Worm (Caenorhabditis elegans) whole organism, young adult: ENCODE data around the gene nspb-3.

Experiments
- F37B4.10 ChIP-seq: fragments of 200-800 bp; sonication (Bioruptor generic); IDR thresholded peaks from 2 replicates; pipeline ENCODE4 v1.3.6; 2022; ENCODE audit warnings: missing genetic modification characterization, missing compliant biosample characterization
- K11D2.4 ChIP-seq: fragments of 200-800 bp; sonication (Bioruptor generic); IDR thresholded peaks from 2 replicates; pipeline ENCODE4 v1.3.6; 2022; ENCODE audit warnings: missing genetic modification reagents, missing genetic modification characterization, missing compliant biosample characterization
- bed-1 ChIP-seq: fragments of 200-800 bp; sonication (Bioruptor generic); IDR thresholded peaks from 2 replicates; pipeline ENCODE4 v1.3.6; 2022; ENCODE audit warnings: missing genetic modification reagents, missing genetic modification characterization, missing compliant biosample characterization
- egl-18 ChIP-seq: fragments of 200-800 bp; sonication (Bioruptor generic); IDR thresholded peaks from 2 replicates; pipeline ENCODE4 v1.3.6; 2022; ENCODE audit warnings: missing genetic modification reagents, missing genetic modification characterization, missing compliant biosample characterization
- him-1 ChIP-seq: sonication (generic microtip); optimal IDR thresholded peaks from 2 replicates; lab custom pipeline; 2016; ENCODE audit warnings: missing genotype, missing genetic modification reagents, missing genetic modification characterization, missing compliant biosample characterization
- hlh-12 ChIP-seq: sonication (generic microtip); optimal IDR thresholded peaks from 2 replicates; lab custom pipeline; 2016; ENCODE audit warnings: missing genetic modification characterization, missing compliant biosample characterization
- nfya-1 ChIP-seq: sonication (generic microtip); optimal IDR thresholded peaks from 2 replicates; lab custom pipeline; 2017; ENCODE audit warnings: antibody characterized with exemption, missing compliant biosample characterization, missing genetic modification characterization, borderline replicate concordance; ENCODE audit not compliant: insufficient read depth
- nhr-27 ChIP-seq: fragments of 200-800 bp; sonication (Bioruptor generic); optimal IDR thresholded peaks from 2 replicates; lab custom pipeline; 2018; ENCODE audit warnings: mild to moderate bottlenecking, missing genetic modification characterization, moderate library complexity, missing compliant biosample characterization
- ztf-25 ChIP-seq: fragments of 200-800 bp; sonication (Bioruptor generic); IDR thresholded peaks from 2 replicates; pipeline ENCODE4 v1.3.6; 2022; ENCODE audit warnings: missing genetic modification reagents, missing genetic modification characterization, missing compliant biosample characterization

DNA sequence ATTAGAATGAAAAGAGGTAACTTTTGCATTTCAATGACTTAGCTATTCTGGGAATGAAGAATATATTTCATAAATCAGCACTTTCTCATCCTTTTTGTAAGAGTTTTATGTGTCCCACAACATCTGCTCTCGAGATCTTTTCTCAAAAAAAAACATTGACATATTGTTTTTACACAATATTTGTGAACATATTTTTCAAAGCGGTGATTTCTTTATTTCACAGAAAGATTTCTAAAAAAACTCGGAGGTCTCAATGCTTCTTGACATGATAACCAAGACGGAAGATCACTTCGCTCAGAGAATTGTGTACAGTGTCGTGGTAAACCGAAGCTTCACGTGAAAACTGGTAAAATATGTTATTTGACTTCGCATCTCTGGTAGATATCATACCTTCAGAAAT lies 1.1 kb upstream of the nspb-3 start, which contains the start of gene F38A5.22:
- TF ChIP-seq him-1 (tag; lab: Kevin White, UChicago) (no peak), ztf-25 (GFP tag; lab: Robert Waterston, UW) (no peak), F37B4.10 (GFP tag; lab: Robert Waterston, UW) (no peak), hlh-12 (tag; lab: Kevin White, UChicago) (no peak), nhr-27 (no peak), nfya-1 (tag; lab: Kevin White, UChicago) (no peak), egl-18 (GFP tag; lab: Robert Waterston, UW) (no peak), bed-1 (GFP tag; lab: Robert Waterston, UW) (no peak), K11D2.4 (GFP tag; lab: Robert Waterston, UW) (no peak)
